Fruit fly (Drosophila melanogaster) whole organism: ENCODE measurements around the gene meng.

Experiments
- CG8478 ChIP-seq: fragments of >200 bp; optimal IDR thresholded peaks from 2 replicates; lab custom pipeline; 2018; ENCODE audit warnings: inconsistent platforms
- Dll ChIP-seq: fragments of >200 bp; optimal IDR thresholded peaks from 2 replicates; lab custom pipeline; 2017
- EcR ChIP-seq, 2 experiments: fragments of >200 bp; optimal IDR thresholded peaks; 2 replicates each; lab custom pipeline; 2017; ENCODE audit warnings: missing biosample characterization in 2 of 2, missing genetic modification characterization in 2 of 2, missing genetic modification reagents in 2 of 2
- pan ChIP-seq: fragments of >200 bp; optimal IDR thresholded peaks from 2 replicates; lab custom pipeline; 2017
- usp ChIP-seq: fragments of >200 bp; optimal IDR thresholded peaks from 2 replicates; lab custom pipeline; 2017; ENCODE audit warnings: missing biosample characterization, missing genetic modification characterization, mixed read lengths

- TF ChIP-seq CG8478 (lab: Kevin White, UChicago) = no peak
- no peak for TF ChIP-seq pan (lab: Kevin White, UChicago)
- no peak for TF ChIP-seq EcR (GFP tag; optimal IDR thresholded peaks at IDR 0.05; lab: Kevin White, UChicago)
- TF ChIP-seq usp = no peak
- no peak for TF ChIP-seq Dll (lab: Kevin White, UChicago)
These were observed 30.4 kb downstream of the meng start, which contains the start of gene LUBEL for dm6 chr2L:6772655-6773054.
